Worm (Caenorhabditis elegans) whole organism, late embryonic: ENCODE data around the gene trf-1.

Experiments
- C08G9.2 ChIP-seq: sonication (generic microtip); optimal IDR thresholded peaks from 2 replicates; lab custom pipeline; 2016; ENCODE audit warnings: mild to moderate bottlenecking, missing genetic modification characterization, moderate library complexity, missing compliant biosample characterization
- F13H6.1 ChIP-seq: sonication (generic microtip); optimal IDR thresholded peaks from 2 replicates; lab custom pipeline; 2016; ENCODE audit warnings: missing genetic modification characterization, missing compliant biosample characterization
- K02D7.2 ChIP-seq: sonication (generic microtip); optimal IDR thresholded peaks from 2 replicates; lab custom pipeline; 2017; ENCODE audit warnings: mild to moderate bottlenecking, missing genetic modification characterization, missing compliant biosample characterization
- T23F11.4 ChIP-seq: fragments of 200-800 bp; sonication (Bioruptor generic); optimal IDR thresholded peaks from 2 replicates; lab custom pipeline; 2018; ENCODE audit warnings: mild to moderate bottlenecking, missing genetic modification characterization, missing compliant biosample characterization
- ahr-1 ChIP-seq: sonication (generic microtip); optimal IDR thresholded peaks from 2 replicates; lab custom pipeline; 2016; ENCODE audit warnings: missing genetic modification characterization, missing compliant biosample characterization
- ceh-14 ChIP-seq: sonication (generic microtip); optimal IDR thresholded peaks from 2 replicates; lab custom pipeline; 2016; ENCODE audit warnings: missing genotype, missing genetic modification characterization, missing compliant biosample characterization
- ceh-19 ChIP-seq: fragments of 200-800 bp; sonication (Bioruptor generic); optimal IDR thresholded peaks from 2 replicates; lab custom pipeline; 2018; ENCODE audit warnings: mild to moderate bottlenecking, missing genetic modification characterization, missing compliant biosample characterization
- ceh-22 ChIP-seq: sonication (generic microtip); optimal IDR thresholded peaks from 2 replicates; lab custom pipeline; 2017; ENCODE audit warnings: missing biosample characterization, missing genetic modification characterization
- ceh-24 ChIP-seq: sonication (generic microtip); optimal IDR thresholded peaks from 2 replicates; lab custom pipeline; 2016; ENCODE audit warnings: mild to moderate bottlenecking, missing genetic modification characterization, missing compliant biosample characterization
- ceh-30 ChIP-seq: fragments of 150-350 bp; optimal IDR thresholded peaks from 2 replicates; lab custom pipeline; 2014; ENCODE audit warnings: missing biosample characterization, missing genetic modification characterization
- ceh-31 ChIP-seq: sonication (generic microtip); optimal IDR thresholded peaks from 2 replicates; lab custom pipeline; 2016; ENCODE audit warnings: missing genetic modification characterization, missing compliant biosample characterization
- ceh-34 ChIP-seq: sonication (generic microtip); optimal IDR thresholded peaks from 2 replicates; lab custom pipeline; 2016; ENCODE audit warnings: mild to moderate bottlenecking, missing genetic modification characterization, missing compliant biosample characterization
- ceh-45 ChIP-seq: fragments of 200-800 bp; sonication (Bioruptor generic); IDR thresholded peaks from 2 replicates; pipeline ENCODE4 v1.3.6; 2022; ENCODE audit warnings: missing genetic modification reagents, missing genetic modification characterization, missing compliant biosample characterization
- ceh-6 ChIP-seq: fragments of 200-800 bp; sonication (Bioruptor generic); optimal IDR thresholded peaks from 2 replicates; lab custom pipeline; 2018; ENCODE audit warnings: mild to moderate bottlenecking, missing genetic modification characterization, missing compliant biosample characterization
- ceh-9 ChIP-seq: sonication (generic microtip); optimal IDR thresholded peaks from 2 replicates; lab custom pipeline; 2016; ENCODE audit warnings: mild to moderate bottlenecking, missing genetic modification characterization, inconsistent platforms, missing compliant biosample characterization
- che-1 ChIP-seq: sonication (generic microtip); optimal IDR thresholded peaks from 2 replicates; lab custom pipeline; 2016; ENCODE audit warnings: mild to moderate bottlenecking, missing genetic modification characterization, missing compliant biosample characterization
- dmd-4 ChIP-seq: sonication (generic microtip); optimal IDR thresholded peaks from 2 replicates; lab custom pipeline; 2016; ENCODE audit warnings: borderline replicate concordance, missing genetic modification characterization, missing compliant biosample characterization
- elt-4 ChIP-seq: sonication (generic microtip); optimal IDR thresholded peaks from 2 replicates; lab custom pipeline; 2016; ENCODE audit warnings: missing genetic modification characterization, missing compliant biosample characterization
- ets-4 ChIP-seq: sonication (generic microtip); optimal IDR thresholded peaks from 2 replicates; lab custom pipeline; 2016; ENCODE audit warnings: missing genetic modification characterization, missing compliant biosample characterization
- eyg-1 ChIP-seq: sonication (generic microtip); optimal IDR thresholded peaks from 2 replicates; lab custom pipeline; 2016; ENCODE audit warnings: missing genotype, missing genetic modification characterization, missing compliant biosample characterization
- fax-1 ChIP-seq: sonication (generic microtip); optimal IDR thresholded peaks from 2 replicates; lab custom pipeline; 2016; ENCODE audit warnings: missing genotype, missing genetic modification characterization, missing compliant biosample characterization
- fkh-6 ChIP-seq: sonication (generic microtip); optimal IDR thresholded peaks from 2 replicates; lab custom pipeline; 2016; ENCODE audit warnings: missing genetic modification characterization, missing compliant biosample characterization
- hlh-6 ChIP-seq: sonication (generic microtip); optimal IDR thresholded peaks from 2 replicates; lab custom pipeline; 2016; ENCODE audit warnings: missing genotype, missing genetic modification characterization, missing compliant biosample characterization
- hlh-8 ChIP-seq: sonication (generic microtip); optimal IDR thresholded peaks from 2 replicates; lab custom pipeline; 2016; ENCODE audit warnings: missing genotype, missing genetic modification characterization, missing compliant biosample characterization
- lim-6 ChIP-seq: sonication (generic microtip); optimal IDR thresholded peaks from 2 replicates; lab custom pipeline; 2016; ENCODE audit warnings: missing genetic modification characterization, missing compliant biosample characterization
- lin-11 ChIP-seq: fragments of 200-800 bp; sonication (Bioruptor generic); optimal IDR thresholded peaks from 2 replicates; lab custom pipeline; 2018; ENCODE audit warnings: mild to moderate bottlenecking, missing genetic modification characterization, missing compliant biosample characterization
- madf-2 ChIP-seq: sonication (generic microtip); optimal IDR thresholded peaks from 2 replicates; lab custom pipeline; 2017; ENCODE audit warnings: missing genetic modification characterization, missing compliant biosample characterization
- mec-3 ChIP-seq: sonication (generic microtip); optimal IDR thresholded peaks from 2 replicates; lab custom pipeline; 2016; ENCODE audit warnings: borderline replicate concordance, missing genetic modification characterization, missing compliant biosample characterization
- nfya-1 ChIP-seq: sonication (generic microtip); optimal IDR thresholded peaks from 2 replicates; lab custom pipeline; 2017; ENCODE audit warnings: missing genetic modification characterization, mild to moderate bottlenecking, missing compliant biosample characterization, antibody characterized with exemption, moderate library complexity
- nhr-232 ChIP-seq: sonication (generic microtip); optimal IDR thresholded peaks from 2 replicates; lab custom pipeline; 2016; ENCODE audit warnings: missing genetic modification characterization, missing compliant biosample characterization
- npax-4 ChIP-seq: sonication (generic microtip); optimal IDR thresholded peaks from 2 replicates; lab custom pipeline; 2016; ENCODE audit warnings: missing genetic modification characterization, missing compliant biosample characterization
- pag-3 ChIP-seq: sonication (generic microtip); optimal IDR thresholded peaks from 2 replicates; lab custom pipeline; 2016; ENCODE audit warnings: missing compliant biosample characterization, missing genetic modification characterization, borderline replicate concordance
- pat-9 ChIP-seq: fragments of 200-800 bp; sonication (Bioruptor generic); optimal IDR thresholded peaks from 2 replicates; lab custom pipeline; 2018; ENCODE audit warnings: mild to moderate bottlenecking, missing genetic modification characterization, moderate library complexity, missing compliant biosample characterization
- pha-2 ChIP-seq: sonication (generic microtip); optimal IDR thresholded peaks from 2 replicates; lab custom pipeline; 2017; ENCODE audit warnings: mild to moderate bottlenecking, missing genetic modification characterization, missing compliant biosample characterization
- pqm-1 ChIP-seq: sonication (generic microtip); optimal IDR thresholded peaks from 2 replicates; lab custom pipeline; 2016; ENCODE audit warnings: missing genetic modification characterization, missing compliant biosample characterization
- pros-1 ChIP-seq: fragments of 150-350 bp; optimal IDR thresholded peaks from 2 replicates; lab custom pipeline; 2014; ENCODE audit warnings: missing biosample characterization, missing genetic modification reagents, missing genetic modification characterization
- ref-2 ChIP-seq: sonication (generic microtip); optimal IDR thresholded peaks from 2 replicates; lab custom pipeline; 2016; ENCODE audit warnings: missing genetic modification characterization, missing compliant biosample characterization
- rnt-1 ChIP-seq: sonication (generic microtip); optimal IDR thresholded peaks from 2 replicates; lab custom pipeline; 2016; ENCODE audit warnings: missing genetic modification characterization, missing compliant biosample characterization
- sox-2 ChIP-seq: fragments of 200-800 bp; sonication (Bioruptor generic); IDR thresholded peaks from 2 replicates; pipeline ENCODE4 v1.3.6; 2022; ENCODE audit warnings: missing genetic modification reagents, missing genetic modification characterization, missing compliant biosample characterization
- sox-4 ChIP-seq: sonication (generic microtip); optimal IDR thresholded peaks from 2 replicates; lab custom pipeline; 2017; ENCODE audit warnings: mild to moderate bottlenecking, missing genetic modification characterization, inconsistent platforms, missing compliant biosample characterization
- syd-9 ChIP-seq: sonication (generic microtip); optimal IDR thresholded peaks from 2 replicates; lab custom pipeline; 2016; ENCODE audit warnings: mild to moderate bottlenecking, missing genetic modification characterization, moderate library complexity, missing compliant biosample characterization
- ttx-3 ChIP-seq: sonication (generic microtip); optimal IDR thresholded peaks from 2 replicates; lab custom pipeline; 2016; ENCODE audit warnings: missing genetic modification reagents, missing genetic modification characterization, missing compliant biosample characterization
- unc-42 ChIP-seq: sonication (generic microtip); optimal IDR thresholded peaks from 2 replicates; lab custom pipeline; 2016; ENCODE audit warnings: missing genotype, missing genetic modification characterization, missing compliant biosample characterization
- unc-55 ChIP-seq: sonication (generic microtip); optimal IDR thresholded peaks from 2 replicates; lab custom pipeline; 2017; ENCODE audit warnings: missing biosample characterization, missing genetic modification reagents, missing genetic modification characterization
- zip-5 ChIP-seq: sonication (generic microtip); optimal IDR thresholded peaks from 2 replicates; lab custom pipeline; 2016; ENCODE audit warnings: missing genetic modification characterization, missing compliant biosample characterization
- ztf-16 ChIP-seq: sonication (generic microtip); optimal IDR thresholded peaks from 2 replicates; lab custom pipeline; 2017; ENCODE audit warnings: missing genetic modification characterization, missing compliant biosample characterization

trf-1 gene

DNA sequence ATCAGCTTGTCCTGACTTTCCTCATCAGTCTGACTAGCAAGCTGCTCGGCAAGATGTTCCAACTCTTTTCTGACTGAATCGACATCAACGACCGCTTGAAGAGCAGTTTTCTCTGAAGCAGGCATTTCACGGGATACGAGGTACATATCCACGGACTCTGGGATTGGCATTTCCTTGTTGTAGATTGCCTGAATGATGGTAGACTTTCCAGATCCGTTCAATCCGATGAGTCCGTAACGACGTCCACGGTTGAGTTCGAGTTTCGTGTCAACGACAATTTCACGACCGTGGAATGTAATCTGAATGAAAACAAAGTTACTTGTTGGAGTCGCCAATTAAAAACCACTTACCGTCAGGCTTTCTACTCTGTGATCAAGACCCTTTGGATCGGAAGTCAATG is 31.3 kb downstream of the trf-1 start:
- TF ChIP-seq pros-1 (tag; lab: Kevin White, UChicago) (no peak), ceh-6 (no peak), ttx-3 (tag; lab: Kevin White, UChicago) (no peak), pat-9 (no peak), madf-2 (tag; lab: Kevin White, UChicago) (no peak), hlh-6 (tag; lab: Kevin White, UChicago) (no peak), lin-11 (no peak), rnt-1 (no peak), fax-1 (tag; lab: Kevin White, UChicago) (no peak), che-1 (tag; lab: Kevin White, UChicago) (no peak), nhr-232 (tag; lab: Kevin White, UChicago) (no peak), unc-42 (tag; lab: Kevin White, UChicago) (no peak), ceh-19 (no peak)

DNA sequence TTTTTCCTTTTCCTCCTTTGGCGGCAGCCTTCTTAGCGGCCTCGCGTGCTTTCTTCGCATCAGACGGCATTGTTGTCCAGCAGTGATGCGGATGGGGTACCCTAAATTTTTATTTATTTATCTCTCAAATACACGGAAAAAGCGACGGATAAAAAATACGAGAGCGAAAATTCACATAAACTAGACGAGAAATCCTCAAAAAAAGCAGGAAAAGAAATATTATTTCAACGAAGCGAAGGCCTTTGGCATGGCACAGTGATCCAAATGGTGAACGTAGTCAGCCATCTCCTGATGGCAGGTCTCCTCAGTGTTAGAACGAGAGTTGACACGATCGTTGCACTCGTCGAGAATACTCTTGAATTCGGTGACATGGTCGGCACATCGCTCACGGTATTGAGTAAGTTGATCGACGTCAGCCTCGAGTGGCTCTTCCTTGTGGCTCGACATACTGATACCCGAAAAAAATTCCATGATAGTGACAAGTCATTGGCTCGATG is 31.9 kb downstream of the trf-1 start, which contains the start of the genes abcf-2 and T27E9.2:
abcf-2 (minus strand) TSS at position 101 of the 497 bp plus-strand sequence.
T27E9.2 (minus strand) TSS at position 447 of the 497 bp plus-strand sequence.
- TF ChIP-seq eyg-1 (tag; lab: Kevin White, UChicago): no peak

DNA sequence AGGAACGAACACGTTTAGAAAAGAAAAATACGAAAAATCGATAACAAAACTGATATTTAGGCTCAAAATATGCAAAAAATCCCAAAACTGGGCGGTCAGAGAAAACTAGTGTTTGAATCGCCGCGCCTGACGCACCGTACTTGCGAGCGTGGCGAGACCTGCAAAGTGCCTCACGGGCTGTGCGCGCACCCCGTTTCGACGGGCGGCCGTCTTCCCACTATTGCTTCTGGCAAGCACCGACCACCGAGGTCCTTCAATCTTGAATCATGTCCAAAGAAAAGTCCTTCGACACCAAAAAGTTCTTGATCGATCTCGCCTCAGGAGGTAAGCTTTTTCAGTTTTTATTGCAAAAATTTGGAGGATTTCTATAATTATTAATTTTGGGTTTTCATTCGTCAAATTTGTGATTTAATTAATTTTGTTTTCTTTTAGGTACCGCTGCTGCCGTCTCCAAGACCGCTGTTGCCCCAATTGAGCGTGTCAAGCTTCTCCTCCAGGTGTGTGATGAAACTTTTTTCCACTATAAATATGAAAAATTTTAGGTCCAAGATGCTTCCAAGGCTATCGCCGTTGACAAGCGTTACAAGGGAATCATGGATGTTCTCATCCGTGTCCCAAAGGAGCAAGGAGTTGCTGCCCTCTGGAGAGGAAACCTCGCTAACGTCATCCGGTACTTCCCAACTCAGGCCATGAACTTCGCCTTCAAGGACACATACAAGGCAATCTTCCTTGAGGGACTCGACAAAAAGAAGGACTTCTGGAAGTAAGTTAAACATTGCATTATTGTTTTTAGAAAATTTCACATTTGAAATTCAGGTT is 32.9 kb downstream of the trf-1 start, which contains the start of gene ant-1.1:
ant-1.1 (plus strand) TSS at position 199 of the 819 bp plus-strand sequence.
- TF ChIP-seq unc-55 (GFP tag; lab: Kevin White, UChicago): peak; percentile 65
- peak; percentile 95 for TF ChIP-seq nfya-1 (tag; lab: Kevin White, UChicago)
- peak; percentile 18 for TF ChIP-seq pha-2 (tag; lab: Kevin White, UChicago)
- peak; percentile 14 for TF ChIP-seq T23F11.4 (GFP tag; lab: Kevin White, UChicago)
- no peak for TF ChIP-seq ceh-30 (tag; lab: Kevin White, UChicago)
- TF ChIP-seq ceh-6: no peak
- TF ChIP-seq ceh-34 (tag; lab: Kevin White, UChicago): peak; percentile 87
- peak; percentile 77 for TF ChIP-seq unc-42 (tag; lab: Kevin White, UChicago)
- TF ChIP-seq pag-3 (tag; lab: Kevin White, UChicago): no peak
- no peak for TF ChIP-seq fkh-6 (tag; lab: Kevin White, UChicago)
- TF ChIP-seq ceh-9 (tag; lab: Kevin White, UChicago): no peak
- TF ChIP-seq hlh-8 (tag; lab: Kevin White, UChicago): no peak
- TF ChIP-seq sox-2: no peak
- TF ChIP-seq ceh-24 (tag; lab: Kevin White, UChicago): peak; percentile 26
- TF ChIP-seq ttx-3 (tag; lab: Kevin White, UChicago): no peak
- TF ChIP-seq ceh-14: peak; percentile 56
- no peak for TF ChIP-seq nhr-232 (tag; lab: Kevin White, UChicago)
- no peak for TF ChIP-seq C08G9.2 (tag; lab: Kevin White, UChicago)
- no peak for TF ChIP-seq F13H6.1 (tag; lab: Kevin White, UChicago)
- no peak for TF ChIP-seq syd-9 (tag; lab: Kevin White, UChicago)
- TF ChIP-seq ceh-45 (GFP tag; lab: Robert Waterston, UW): no peak
- no peak for TF ChIP-seq npax-4 (tag; lab: Kevin White, UChicago)
- no peak for TF ChIP-seq ref-2 (tag; lab: Kevin White, UChicago)
- TF ChIP-seq pat-9: no peak
- TF ChIP-seq lim-6 (tag; lab: Kevin White, UChicago): no peak
- peak; percentile 59 for TF ChIP-seq rnt-1
- TF ChIP-seq ceh-22 (tag; lab: Kevin White, UChicago): no peak
- TF ChIP-seq ceh-31 (tag; lab: Kevin White, UChicago): peak; percentile 83
- no peak for TF ChIP-seq dmd-4 (tag; lab: Kevin White, UChicago)
- TF ChIP-seq sox-4 (tag; lab: Kevin White, UChicago): no peak
- no peak for TF ChIP-seq elt-4 (tag; lab: Kevin White, UChicago)
- TF ChIP-seq hlh-6 (tag; lab: Kevin White, UChicago): no peak
- TF ChIP-seq ztf-16: peak; percentile 31
- peak; percentile 14 for TF ChIP-seq K02D7.2 (tag; lab: Kevin White, UChicago)
- no peak for TF ChIP-seq ahr-1 (tag; lab: Kevin White, UChicago)
- TF ChIP-seq zip-5 (tag; lab: Kevin White, UChicago): no peak
- TF ChIP-seq che-1 (tag; lab: Kevin White, UChicago): peak; percentile 33
- peak; percentile 50 for TF ChIP-seq ets-4
- TF ChIP-seq pqm-1: no peak
- TF ChIP-seq mec-3 (tag; lab: Kevin White, UChicago): no peak
- TF ChIP-seq madf-2 (tag; lab: Kevin White, UChicago): no peak
- TF ChIP-seq ceh-19: peak; percentile 42
